Fruit fly (Drosophila melanogaster) whole organism, pupa: ENCODE measurements around the gene CG18473.
A peak's percentile ranks its signal among the peaks of the same experiment; 100 is the strongest.

Experiments
- CG10348 ChIP-seq: fragments of 200-800 bp; sonication (Bioruptor generic); IDR thresholded peaks from 2 replicates; pipeline ENCODE4 v1.3.6; 2022; ENCODE audit warnings: missing biosample characterization, missing genetic modification characterization
- CG12605 ChIP-seq: fragments of 200-800 bp; sonication (Bioruptor generic); IDR thresholded peaks from 2 replicates; pipeline ENCODE4 v1.3.6; 2022; ENCODE audit warnings: missing biosample characterization, missing genetic modification characterization
- CG13204 ChIP-seq: fragments of 200-800 bp; sonication (Bioruptor generic); optimal IDR thresholded peaks from 2 replicates; lab custom pipeline; 2018; ENCODE audit warnings: missing biosample characterization, mild to moderate bottlenecking, missing genetic modification characterization, moderate library complexity
- CG14655 ChIP-seq: fragments of 200-800 bp; sonication (Bioruptor generic); optimal IDR thresholded peaks from 3 replicates; lab custom pipeline; 2017; ENCODE audit warnings: mild to moderate bottlenecking, missing biosample characterization, missing genetic modification reagents, missing genetic modification characterization
- CG15710 ChIP-seq: fragments of 200-800 bp; sonication (Bioruptor generic); optimal IDR thresholded peaks from 2 replicates; lab custom pipeline; 2018; ENCODE audit warnings: missing biosample characterization, mild to moderate bottlenecking, missing genetic modification characterization, moderate library complexity
- CG34367 ChIP-seq: fragments of 200-800 bp; sonication (Bioruptor generic); optimal IDR thresholded peaks from 2 replicates; lab custom pipeline; 2018; ENCODE audit warnings: missing biosample characterization, mild to moderate bottlenecking, missing genetic modification characterization
- CG8301 ChIP-seq: fragments of 200-800 bp; sonication (Bioruptor generic); optimal IDR thresholded peaks from 2 replicates; lab custom pipeline; 2018; ENCODE audit warnings: missing biosample characterization, mild to moderate bottlenecking, missing genetic modification characterization
- D1 ChIP-seq: fragments of 200-800 bp; sonication (Bioruptor generic); optimal IDR thresholded peaks from 2 replicates; lab custom pipeline; 2018; ENCODE audit warnings: missing biosample characterization, mild to moderate bottlenecking, missing genetic modification characterization, moderate library complexity
- Ets98B ChIP-seq: fragments of 200-800 bp; sonication (Bioruptor generic); IDR thresholded peaks from 2 replicates; pipeline ENCODE4 v1.3.6; 2022; ENCODE audit warnings: missing biosample characterization, missing genetic modification characterization
- Pif1A ChIP-seq: fragments of 200-800 bp; sonication (Bioruptor generic); optimal IDR thresholded peaks from 3 replicates; lab custom pipeline; 2016; ENCODE audit warnings: missing biosample characterization, missing genetic modification characterization
- fd96Ca ChIP-seq: fragments of 200-800 bp; sonication (Bioruptor generic); IDR thresholded peaks from 3 replicates; pipeline ENCODE4 v1.3.6; 2022; ENCODE audit warnings: missing biosample characterization, missing genetic modification characterization
- gl ChIP-seq: fragments of 200-800 bp; sonication (Bioruptor generic); optimal IDR thresholded peaks from 2 replicates; lab custom pipeline; 2018; ENCODE audit warnings: missing biosample characterization, mild to moderate bottlenecking, missing genetic modification characterization
- rn ChIP-seq: fragments of 200-800 bp; sonication (Bioruptor generic); IDR thresholded peaks from 2 replicates; pipeline ENCODE4 v1.3.6; 2022; ENCODE audit warnings: missing biosample characterization, missing genetic modification characterization

DNA sequence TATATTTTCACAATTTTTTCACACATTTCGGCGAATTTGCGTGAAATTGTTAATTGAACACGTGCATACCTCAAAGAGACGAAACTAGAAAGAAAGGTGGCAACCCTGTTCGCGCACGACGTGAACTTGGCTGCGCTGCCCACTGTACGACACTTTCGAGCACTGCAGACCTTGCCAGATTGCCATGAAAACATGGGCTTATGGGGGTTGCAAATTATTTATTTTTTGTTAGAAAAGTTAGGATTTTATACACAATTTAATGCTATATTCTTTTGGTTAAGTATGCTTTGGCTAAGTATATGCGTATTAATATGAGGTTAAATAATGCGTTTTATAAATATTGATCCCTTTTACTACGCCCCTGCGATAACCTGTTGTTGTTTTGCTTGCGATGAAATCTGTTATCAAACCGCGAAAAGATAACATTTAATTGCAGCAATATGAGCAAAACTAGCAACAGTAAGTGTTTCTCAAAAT, 38.1 kb downstream of the CG18473 start, which contains the start of the genes RpL34b and CG8132:
- TF ChIP-seq Ets98B, result peak; percentile 93
- TF ChIP-seq CG34367 (tag; lab: Kevin White, UChicago), result peak; percentile 81
- no peak for TF ChIP-seq CG14655 (GFP tag; lab: Kevin White, UChicago)
- peak; percentile 75 for TF ChIP-seq gl (tag; lab: Kevin White, UChicago)
- TF ChIP-seq CG8301, result no peak
- peak; percentile 89 for TF ChIP-seq CG12605 (GFP tag; lab: Robert Waterston, UW)
- TF ChIP-seq fd96Ca (GFP tag; lab: Robert Waterston, UW), result peak; percentile 77; the same call in 2 of the 3 replicates
- TF ChIP-seq Pif1A (GFP tag; lab: Kevin White, UChicago), result no peak
- no peak for TF ChIP-seq CG13204
- peak; percentile 41; the same call in 1 of the 2 replicates for TF ChIP-seq CG10348 (GFP tag; lab: Robert Waterston, UW)
- peak; percentile 86 for TF ChIP-seq rn (GFP tag; lab: Robert Waterston, UW)
- peak; percentile 90 for TF ChIP-seq CG15710 (tag; lab: Kevin White, UChicago)
- TF ChIP-seq D1 (tag; lab: Kevin White, UChicago), result no peak
